Worm (Caenorhabditis elegans): ENCODE data around the gene F57H12.6.

- no peak for TF ChIP-seq nhr-11 (tag; optimal IDR thresholded peaks at IDR 0.05)
- no peak for TF ChIP-seq ceh-82 (tag; optimal IDR thresholded peaks at IDR 0.05)
- TF ChIP-seq skn-1 (tag; optimal IDR thresholded peaks at IDR 0.05): no peak
- no peak for TF ChIP-seq pqm-1 (tag; optimal IDR thresholded peaks at IDR 0.05)
- no peak for TF ChIP-seq unc-62 (GFP tag; optimal IDR thresholded peaks at IDR 0.05)
- TF ChIP-seq nhr-77 (tag; optimal IDR thresholded peaks at IDR 0.05): no peak
- no peak for TF ChIP-seq nhr-12 (tag; optimal IDR thresholded peaks at IDR 0.05)
- TF ChIP-seq elt-3 (tag; optimal IDR thresholded peaks at IDR 0.05): no peak
- TF ChIP-seq snpc-4 (tag; optimal IDR thresholded peaks at IDR 0.05): no peak
- no peak for TF ChIP-seq elt-2 (tag; optimal IDR thresholded peaks at IDR 0.05)
- no peak for TF ChIP-seq ceh-28 (tag; optimal IDR thresholded peaks at IDR 0.05)
- TF ChIP-seq pha-4 (tag; optimal IDR thresholded peaks at IDR 0.05): no peak
- TF ChIP-seq jun-1 (tag; optimal IDR thresholded peaks at IDR 0.05): no peak
Measured at ce11 chrIV:8016694-8017093, 40.6 kb upstream of the F57H12.6 start, which contains the start of gene elpc-4.

Data from whole organism, L3 larva.